Worm (Caenorhabditis elegans) whole organism, mixed stage, embryonic: Measurements from ENCODE around the gene ZK899.3.
"Not testable (repeated sequence)": the region's sequence is repeated elsewhere in the genome, so short reads cannot be mapped to it uniquely, and the experiment has no call there.

Experiments
- M03D4.4 ChIP-seq: sonication (generic microtip); optimal IDR thresholded peaks from 2 replicates; lab custom pipeline; 2017; ENCODE audit warnings: mild to moderate bottlenecking, missing genetic modification characterization, missing compliant biosample characterization
- bed-3 ChIP-seq: fragments of 200-800 bp; sonication (Bioruptor generic); optimal IDR thresholded peaks from 3 replicates; lab custom pipeline; 2018; ENCODE audit warnings: mild to moderate bottlenecking, missing genetic modification characterization, moderate library complexity, missing compliant biosample characterization
- blmp-1 ChIP-seq: fragments of 150-350 bp; optimal IDR thresholded peaks from 2 replicates; lab custom pipeline; 2014; ENCODE audit warnings: missing biosample characterization, missing genetic modification characterization
- ceh-39 ChIP-seq: fragments of 150-350 bp; optimal IDR thresholded peaks from 2 replicates; lab custom pipeline; 2014; ENCODE audit warnings: missing biosample characterization, missing genetic modification characterization
- ceh-43 ChIP-seq: fragments of 200-800 bp; sonication (Bioruptor generic); optimal IDR thresholded peaks from 2 replicates; lab custom pipeline; 2018; ENCODE audit warnings: mild to moderate bottlenecking, missing genetic modification characterization, moderate library complexity, missing compliant biosample characterization
- ceh-83 ChIP-seq: fragments of 200-800 bp; sonication (Bioruptor generic); optimal IDR thresholded peaks from 2 replicates; lab custom pipeline; 2018; ENCODE audit warnings: mild to moderate bottlenecking, missing genetic modification characterization, missing compliant biosample characterization
- ces-1 ChIP-seq: fragments of 150-350 bp; optimal IDR thresholded peaks from 2 replicates; lab custom pipeline; 2014; ENCODE audit warnings: missing biosample characterization, missing genetic modification reagents, missing genetic modification characterization
- cnd-1 ChIP-seq: fragments of 200-800 bp; sonication (Bioruptor generic); optimal IDR thresholded peaks from 2 replicates; lab custom pipeline; 2018; ENCODE audit warnings: mild to moderate bottlenecking, missing genetic modification characterization, missing compliant biosample characterization
- drap-1 ChIP-seq: fragments of 200-800 bp; sonication (Bioruptor generic); optimal IDR thresholded peaks from 3 replicates; lab custom pipeline; 2018; ENCODE audit warnings: mild to moderate bottlenecking, missing genetic modification characterization, missing compliant biosample characterization
- elt-1 ChIP-seq: sonication (generic microtip); optimal IDR thresholded peaks from 2 replicates; lab custom pipeline; 2017; ENCODE audit warnings: missing genetic modification characterization, mild to moderate bottlenecking, missing compliant biosample characterization, antibody characterized with exemption, moderate library complexity, borderline replicate concordance; ENCODE audit not compliant: insufficient read depth
- elt-3 ChIP-seq: fragments of 150-350 bp; optimal IDR thresholded peaks from 2 replicates; lab custom pipeline; 2014; ENCODE audit warnings: missing biosample characterization, missing genetic modification characterization
- flh-1 ChIP-seq: fragments of 200-800 bp; sonication (Bioruptor generic); optimal IDR thresholded peaks from 2 replicates; lab custom pipeline; 2018; ENCODE audit warnings: mild to moderate bottlenecking, missing genetic modification characterization, moderate library complexity, missing compliant biosample characterization
- ham-2 ChIP-seq: fragments of 200-800 bp; sonication (Bioruptor generic); optimal IDR thresholded peaks from 2 replicates; lab custom pipeline; 2018; ENCODE audit warnings: mild to moderate bottlenecking, missing genetic modification characterization, missing compliant biosample characterization
- hlh-1 ChIP-seq: fragments of 150-350 bp; optimal IDR thresholded peaks from 2 replicates; lab custom pipeline; 2014; ENCODE audit warnings: missing biosample characterization, missing genetic modification reagents, missing genetic modification characterization
- lin-13 ChIP-seq: fragments of 150-350 bp; optimal IDR thresholded peaks from 2 replicates; lab custom pipeline; 2014; ENCODE audit warnings: missing biosample characterization, missing genetic modification characterization
- lin-32 ChIP-seq: fragments of 200-800 bp; sonication (Bioruptor generic); optimal IDR thresholded peaks from 2 replicates; lab custom pipeline; 2018; ENCODE audit warnings: mild to moderate bottlenecking, missing genetic modification characterization, missing compliant biosample characterization
- lsy-2 ChIP-seq: fragments of 150-350 bp; optimal IDR thresholded peaks from 2 replicates; lab custom pipeline; 2014; ENCODE audit warnings: missing biosample characterization, missing genetic modification characterization
- mab-5 ChIP-seq: fragments of 150-350 bp; optimal IDR thresholded peaks from 2 replicates; lab custom pipeline; 2014; ENCODE audit warnings: missing biosample characterization, missing genetic modification characterization
- mep-1 ChIP-seq: fragments of 150-350 bp; optimal IDR thresholded peaks from 2 replicates; lab custom pipeline; 2017; ENCODE audit warnings: missing biosample characterization, missing genetic modification reagents, missing genetic modification characterization, inconsistent platforms
- mls-2 ChIP-seq: sonication (generic microtip); optimal IDR thresholded peaks from 2 replicates; lab custom pipeline; 2016; ENCODE audit warnings: mild to moderate bottlenecking, missing genetic modification characterization, moderate library complexity, missing compliant biosample characterization
- nhr-12 ChIP-seq: fragments of 150-350 bp; optimal IDR thresholded peaks from 2 replicates; lab custom pipeline; 2014; ENCODE audit warnings: missing biosample characterization, missing genetic modification characterization
- nhr-2 ChIP-seq: fragments of 150-350 bp; optimal IDR thresholded peaks from 2 replicates; lab custom pipeline; 2014; ENCODE audit warnings: missing biosample characterization, missing genetic modification characterization
- nhr-237 ChIP-seq: fragments of 150-350 bp; optimal IDR thresholded peaks from 2 replicates; lab custom pipeline; 2014; ENCODE audit warnings: missing biosample characterization, missing genetic modification characterization
- nhr-28 ChIP-seq: fragments of 150-350 bp; optimal IDR thresholded peaks from 2 replicates; lab custom pipeline; 2014; ENCODE audit warnings: missing biosample characterization, missing genetic modification characterization
- nhr-76 ChIP-seq: sonication (generic microtip); optimal IDR thresholded peaks from 2 replicates; lab custom pipeline; 2017; ENCODE audit warnings: missing biosample characterization, missing genetic modification characterization
- pha-4 ChIP-seq: fragments of 150-350 bp; optimal IDR thresholded peaks from 2 replicates; lab custom pipeline; 2018; ENCODE audit warnings: missing biosample characterization, missing genetic modification reagents, missing genetic modification characterization
- sem-2 ChIP-seq: fragments of 200-800 bp; sonication (Bioruptor generic); optimal IDR thresholded peaks from 2 replicates; lab custom pipeline; 2018; ENCODE audit warnings: mild to moderate bottlenecking, missing genetic modification characterization, missing compliant biosample characterization
- snpc-4 ChIP-seq: fragments of 150-350 bp; optimal IDR thresholded peaks from 2 replicates; lab custom pipeline; 2014; ENCODE audit warnings: missing biosample characterization, missing genetic modification characterization
- sptf-1 ChIP-seq: sonication (generic microtip); optimal IDR thresholded peaks from 2 replicates; lab custom pipeline; 2017; ENCODE audit warnings: mild to moderate bottlenecking, missing genetic modification characterization, moderate library complexity, missing compliant biosample characterization
- tbx-8 ChIP-seq: fragments of 200-800 bp; sonication (Bioruptor generic); optimal IDR thresholded peaks from 2 replicates; lab custom pipeline; 2018; ENCODE audit warnings: mild to moderate bottlenecking, missing genetic modification characterization, moderate library complexity, missing compliant biosample characterization
- unc-120 ChIP-seq: sonication (generic microtip); optimal IDR thresholded peaks from 2 replicates; lab custom pipeline; 2017; ENCODE audit warnings: missing genetic modification characterization, missing compliant biosample characterization; ENCODE audit not compliant: poor library complexity, severe bottlenecking
- unc-39 ChIP-seq: fragments of 150-350 bp; optimal IDR thresholded peaks from 2 replicates; lab custom pipeline; 2014; ENCODE audit warnings: missing biosample characterization, missing genetic modification characterization
- unc-62 ChIP-seq: fragments of 150-350 bp; optimal IDR thresholded peaks from 2 replicates; lab custom pipeline; 2014; ENCODE audit warnings: missing biosample characterization, missing genetic modification reagents, missing genetic modification characterization
- zip-8 ChIP-seq: fragments of 150-350 bp; optimal IDR thresholded peaks from 2 replicates; lab custom pipeline; 2014; ENCODE audit warnings: missing biosample characterization, missing genetic modification characterization
- ztf-11 ChIP-seq: fragments of 150-350 bp; optimal IDR thresholded peaks from 2 replicates; lab custom pipeline; 2014; ENCODE audit warnings: missing biosample characterization, missing genetic modification characterization

Gene ZK899.3

ce11 chrX:9460834-9461233, 7.9 kb downstream of the ZK899.3 start, which contains the start of gene ZK899.5:
ZK899.5 (minus strand) TSS chrX:9460934.
- TF ChIP-seq lin-32; ham-2 (GFP tag; lab: Kevin White, UChicago); sptf-1: not testable (repeated sequence)

- not testable (repeated sequence) for TF ChIP-seq ceh-43 (GFP tag; lab: Kevin White, UChicago); mep-1 (tag; lab: Kevin White, UChicago); nhr-2 (tag; lab: Kevin White, UChicago)
- TF ChIP-seq, all 35 proteins: peak for 0; not testable (repeated sequence) for 35
Measured at ce11 chrX:9463045-9463444, 10.1 kb downstream of the ZK899.3 start, which contains the start of gene ZK899.6. ZK899.6 (plus strand) TSS chrX:9463345.

ce11 chrX:9465722-9466132, 12.8 kb downstream of the ZK899.3 start:
- TF ChIP-seq elt-3 (tag; lab: Kevin White, UChicago) (peak; percentile 95), bed-3 (GFP tag; lab: Kevin White, UChicago) (no peak), snpc-4 (no peak), unc-120 (tag; lab: Kevin White, UChicago) (peak; percentile 65), sem-2 (GFP tag; lab: Kevin White, UChicago) (no peak), lin-13 (tag; lab: Kevin White, UChicago) (no peak), nhr-76 (tag; lab: Kevin White, UChicago) (no peak), blmp-1 (tag; lab: Kevin White, UChicago) (peak; percentile 54), ces-1 (GFP tag; lab: Kevin White, UChicago) (peak; percentile 98), sptf-1 (peak; percentile 74), zip-8 (tag; lab: Kevin White, UChicago) (no peak), mls-2 (tag; lab: Kevin White, UChicago) (peak; percentile 37), drap-1 (GFP tag; lab: Kevin White, UChicago) (peak; percentile 85), ceh-43 (GFP tag; lab: Kevin White, UChicago) (no peak), lin-32 (peak; percentile 13), ham-2 (GFP tag; lab: Kevin White, UChicago) (no peak), nhr-28 (tag; lab: Kevin White, UChicago) (peak; percentile 78), unc-62 (GFP tag; lab: Kevin White, UChicago) (peak; percentile 91), ceh-39 (peak; percentile 82), nhr-237 (tag; lab: Kevin White, UChicago) (peak; percentile 99), ztf-11 (tag; lab: Kevin White, UChicago) (peak; percentile 86), flh-1 (GFP tag; lab: Kevin White, UChicago) (no peak), lsy-2 (tag; lab: Kevin White, UChicago) (peak; percentile 88), pha-4 (tag; lab: Kevin White, UChicago) (peak; percentile 83), elt-1 (tag; lab: Kevin White, UChicago) (no peak), mep-1 (tag; lab: Kevin White, UChicago) (peak; percentile 79), ceh-83 (no peak), M03D4.4 (tag; lab: Kevin White, UChicago) (peak; percentile 48), nhr-2 (tag; lab: Kevin White, UChicago) (peak; percentile 53), mab-5 (peak; percentile 92), hlh-1 (tag; lab: Kevin White, UChicago) (peak; percentile 55), tbx-8 (GFP tag; lab: Kevin White, UChicago) (peak; percentile 29), nhr-12 (tag; lab: Kevin White, UChicago) (peak; percentile 69), cnd-1 (tag; lab: Kevin White, UChicago) (peak; percentile 55), unc-39 (no peak)

ce11 chrX:9467573-9467972, 14.6 kb downstream of the ZK899.3 start:
- TF ChIP-seq ceh-43 (GFP tag; lab: Kevin White, UChicago) (peak; percentile 90), elt-3 (tag; lab: Kevin White, UChicago) (no peak), ceh-83 (peak; percentile 91), lsy-2 (tag; lab: Kevin White, UChicago) (peak; percentile 61), ceh-39 (peak; percentile 5), zip-8 (tag; lab: Kevin White, UChicago) (no peak), nhr-2 (tag; lab: Kevin White, UChicago) (no peak), hlh-1 (tag; lab: Kevin White, UChicago) (peak; percentile 58), nhr-237 (tag; lab: Kevin White, UChicago) (peak; percentile 77), snpc-4 (no peak), bed-3 (GFP tag; lab: Kevin White, UChicago) (peak; percentile 87), unc-62 (GFP tag; lab: Kevin White, UChicago) (peak; percentile 71), elt-1 (tag; lab: Kevin White, UChicago) (no peak), unc-39 (no peak), mls-2 (tag; lab: Kevin White, UChicago) (peak; percentile 91), blmp-1 (tag; lab: Kevin White, UChicago) (no peak), mab-5 (no peak), cnd-1 (tag; lab: Kevin White, UChicago) (peak; percentile 89), lin-32 (peak; percentile 86), M03D4.4 (tag; lab: Kevin White, UChicago) (peak; percentile 91), sem-2 (GFP tag; lab: Kevin White, UChicago) (peak; percentile 78), flh-1 (GFP tag; lab: Kevin White, UChicago) (peak; percentile 76), nhr-28 (tag; lab: Kevin White, UChicago) (peak; percentile 50), nhr-76 (tag; lab: Kevin White, UChicago) (no peak), ztf-11 (tag; lab: Kevin White, UChicago) (peak; percentile 44), ces-1 (GFP tag; lab: Kevin White, UChicago) (peak; percentile 54), unc-120 (tag; lab: Kevin White, UChicago) (peak; percentile 92), sptf-1 (peak; percentile 93), mep-1 (tag; lab: Kevin White, UChicago) (peak; percentile 35), nhr-12 (tag; lab: Kevin White, UChicago) (no peak), ham-2 (GFP tag; lab: Kevin White, UChicago) (peak; percentile 83), drap-1 (GFP tag; lab: Kevin White, UChicago) (peak; percentile 92), pha-4 (tag; lab: Kevin White, UChicago) (peak; percentile 79), lin-13 (tag; lab: Kevin White, UChicago) (peak; percentile 33), tbx-8 (GFP tag; lab: Kevin White, UChicago) (peak; percentile 90)
